Worm (Caenorhabditis elegans): ENCODE results near the gene F17C11.4.

Gene F17C11.4

DNA sequence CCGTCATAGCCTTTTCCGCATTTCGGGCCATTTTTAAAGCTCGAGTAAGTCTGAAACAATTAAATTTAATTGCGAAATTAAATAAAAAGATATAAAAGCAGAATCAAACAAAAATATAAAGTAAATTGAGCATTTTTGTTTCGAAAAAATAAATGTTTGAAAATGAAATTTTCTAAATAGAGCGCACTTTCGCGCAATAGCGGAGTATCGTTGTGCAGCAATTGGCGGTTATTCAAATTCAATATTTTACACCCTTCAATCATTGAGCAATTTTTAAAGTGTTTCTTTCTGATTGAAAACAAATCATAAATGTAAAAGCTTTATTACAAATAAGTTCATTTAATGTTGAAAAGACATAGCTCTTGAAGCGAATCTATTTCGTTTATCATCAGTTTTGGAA lies 49.0 kb downstream of the F17C11.4 start, which contains the start of gene isy-1:
isy-1 (minus strand) TSS at position 50 of the 400 bp plus-strand sequence.
- TF ChIP-seq hlh-4 (tag; optimal IDR thresholded peaks at IDR 0.05) (no peak), ztf-11 (tag; optimal IDR thresholded peaks at IDR 0.05) (no peak), unc-62 (GFP tag; optimal IDR thresholded peaks at IDR 0.05) (no peak), ceh-8 (GFP tag; optimal IDR thresholded peaks at IDR 0.05) (peak; percentile 17), ceh-82 (tag; optimal IDR thresholded peaks at IDR 0.05) (peak; percentile 37 to 75 (median 71)), mdl-1 (tag; optimal IDR thresholded peaks at IDR 0.05) (peak in 1 of 2 experiments; percentile 53), nhr-47 (tag; optimal IDR thresholded peaks at IDR 0.05) (peak; percentile 75), snpc-4 (tag; optimal IDR thresholded peaks at IDR 0.05) (peak; percentile 70), fkh-4 (tag; optimal IDR thresholded peaks at IDR 0.05; ENCODE audit: borderline replicate concordance) (no peak), efl-3 (GFP tag; optimal IDR thresholded peaks at IDR 0.05) (no peak), lin-13 (GFP tag; optimal IDR thresholded peaks at IDR 0.05) (peak; percentile 48), nhr-237 (tag; optimal IDR thresholded peaks at IDR 0.05) (no peak), unc-130 (tag; optimal IDR thresholded peaks at IDR 0.05) (peak; percentile 43), rnt-1 (tag; optimal IDR thresholded peaks at IDR 0.05) (peak; percentile 69), dpl-1 (GFP tag; optimal IDR thresholded peaks at IDR 0.05) (peak; percentile 92 to 96 (median 94)), nhr-84 (tag; optimal IDR thresholded peaks at IDR 0.05) (no peak), alr-1 (tag; optimal IDR thresholded peaks at IDR 0.05; ENCODE audit: borderline replicate concordance) (no peak), zip-4 (GFP tag; optimal IDR thresholded peaks at IDR 0.05) (no peak), skn-1 (tag; optimal IDR thresholded peaks at IDR 0.05) (peak; percentile 88), isw-1 (GFP tag; IDR thresholded peaks at IDR 0.05) (peak; percentile 59), ztf-4 (tag; optimal IDR thresholded peaks at IDR 0.05) (no peak), egl-27 (tag; optimal IDR thresholded peaks at IDR 0.05) (no peak), unc-86 (tag; optimal IDR thresholded peaks at IDR 0.05) (peak; percentile 45), pqm-1 (tag; optimal IDR thresholded peaks at IDR 0.05) (no peak), fkh-10 (GFP tag; optimal IDR thresholded peaks at IDR 0.05) (peak; percentile 26), lsy-2 (tag; optimal IDR thresholded peaks at IDR 0.05) (peak; percentile 81 to 90), ceh-88 (GFP tag; IDR thresholded peaks at IDR 0.05) (no peak), nhr-28 (tag; optimal IDR thresholded peaks at IDR 0.05) (no peak), unc-98 (GFP tag; IDR thresholded peaks at IDR 0.05) (no peak), snu-23 (GFP tag; optimal IDR thresholded peaks at IDR 0.05) (peak; percentile 80), lin-15B (tag; optimal IDR thresholded peaks at IDR 0.05) (peak; percentile 91), lin-14 (GFP tag; optimal IDR thresholded peaks at IDR 0.05) (peak; percentile 76), ceh-63 (GFP tag; optimal IDR thresholded peaks at IDR 0.05) (no peak), jun-1 (tag; optimal IDR thresholded peaks at IDR 0.05) (peak; percentile 23), tlp-1 (tag; optimal IDR thresholded peaks at IDR 0.05) (no peak), lir-3 (tag; optimal IDR thresholded peaks at IDR 0.05; ENCODE audit: poor library complexity) (peak; percentile 29), hlh-17 (GFP tag; optimal IDR thresholded peaks at IDR 0.05; ENCODE audit: borderline replicate concordance) (no peak), efl-1 (optimal IDR thresholded peaks at IDR 0.05) (peak; percentile 90 to 96), efl-1 (GFP tag; optimal IDR thresholded peaks at IDR 0.05 in 1 of 2) (peak; percentile 95 to 99), aha-1 (tag; optimal IDR thresholded peaks at IDR 0.05) (no peak), pax-3 (tag; optimal IDR thresholded peaks at IDR 0.05) (peak; percentile 24), mef-2 (tag; optimal IDR thresholded peaks at IDR 0.05) (no peak), nhr-20 (tag; optimal IDR thresholded peaks at IDR 0.05) (peak; percentile 74), nhr-11 (tag; optimal IDR thresholded peaks at IDR 0.05) (no peak), aly-2 (tag; optimal IDR thresholded peaks at IDR 0.05) (no peak), lin-35 (GFP tag; optimal IDR thresholded peaks at IDR 0.05) (peak; percentile 97 to 98), blmp-1 (tag; optimal IDR thresholded peaks at IDR 0.05) (peak; percentile 93), ama-1 (optimal IDR thresholded peaks at IDR 0.05) (no peak), C04F5.9 (tag; optimal IDR thresholded peaks at IDR 0.05) (no peak), nhr-76 (tag; optimal IDR thresholded peaks at IDR 0.05) (no peak), irx-1 (tag; optimal IDR thresholded peaks at IDR 0.05) (peak; percentile 29), nhr-77 (tag; optimal IDR thresholded peaks at IDR 0.05) (peak; percentile 33), mep-1 (tag; optimal IDR thresholded peaks at IDR 0.05) (peak; percentile 90), grh-1 (GFP tag; IDR thresholded peaks at IDR 0.05) (no peak; the same call in 1 of the 2 replicates)
